Worm (Caenorhabditis elegans): ENCODE results near the gene R13D11.4.

R13D11.4 gene

ce11 chrV:778339-778738 lies 32.3 kb upstream of the R13D11.4 start, which contains the start of gene srbc-59:
Gene srbc-59 (plus strand): TSS chrV:778639.
- TF ChIP-seq lin-39 (tag; optimal IDR thresholded peaks at IDR 0.05) (no peak), jun-1 (tag; optimal IDR thresholded peaks at IDR 0.05) (no peak), mml-1 (tag; optimal IDR thresholded peaks at IDR 0.05) (no peak), nhr-76 (tag; optimal IDR thresholded peaks at IDR 0.05) (no peak), unc-62 (GFP tag; optimal IDR thresholded peaks at IDR 0.05) (no peak), nhr-77 (tag; optimal IDR thresholded peaks at IDR 0.05) (no peak), ceh-16 (tag; optimal IDR thresholded peaks at IDR 0.05) (no peak), elt-3 (tag; optimal IDR thresholded peaks at IDR 0.05) (no peak), nhr-28 (tag; optimal IDR thresholded peaks at IDR 0.05) (no peak), nhr-67 (tag; optimal IDR thresholded peaks at IDR 0.05) (no peak), sea-2 (GFP tag; optimal IDR thresholded peaks at IDR 0.05) (no peak), hmg-11 (tag; optimal IDR thresholded peaks at IDR 0.05) (no peak), ceh-28 (tag; optimal IDR thresholded peaks at IDR 0.05) (no peak), nhr-237 (tag; optimal IDR thresholded peaks at IDR 0.05) (no peak), nhr-25 (tag; optimal IDR thresholded peaks at IDR 0.05) (no peak), fkh-10 (GFP tag; optimal IDR thresholded peaks at IDR 0.05) (no peak), egl-5 (tag; optimal IDR thresholded peaks at IDR 0.05) (no peak), ama-1 (optimal IDR thresholded peaks at IDR 0.05) (no peak), nhr-23 (tag; optimal IDR thresholded peaks at IDR 0.05) (no peak)

DNA sequence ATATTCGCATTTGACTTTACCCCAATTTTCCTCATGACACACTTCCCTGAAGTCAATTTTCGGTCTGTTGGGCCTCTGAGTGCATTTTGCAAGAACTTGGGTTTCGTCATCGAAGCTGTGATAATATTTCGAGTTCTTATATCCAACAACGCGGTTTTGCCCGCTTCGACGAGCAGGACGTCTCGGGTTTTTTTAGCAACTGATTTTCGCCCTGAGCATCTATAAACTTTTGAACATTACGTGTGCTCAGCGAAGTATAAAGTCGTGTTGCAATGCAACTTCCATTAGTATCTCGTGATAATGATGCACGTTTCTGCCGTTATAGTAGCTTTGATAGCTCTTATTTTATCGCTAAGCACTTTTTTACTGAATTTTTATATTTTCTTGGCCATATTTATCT lies 30.6 kb upstream of the R13D11.4 start, which contains the start of gene srbc-60:
Gene srbc-60, plus strand, starts transcription at position 301 of the 400 bp plus-strand sequence.
- no peak for TF ChIP-seq egl-27 (tag; optimal IDR thresholded peaks at IDR 0.05)
- TF ChIP-seq daf-12 (tag; optimal IDR thresholded peaks at IDR 0.05): no peak
- TF ChIP-seq skn-1 (tag; optimal IDR thresholded peaks at IDR 0.05): no peak
- TF ChIP-seq ztf-11 (tag; optimal IDR thresholded peaks at IDR 0.05): no peak
- TF ChIP-seq nhr-77 (tag; optimal IDR thresholded peaks at IDR 0.05): no peak
- no peak for TF ChIP-seq nhr-25 (tag; optimal IDR thresholded peaks at IDR 0.05)
- no peak for TF ChIP-seq nhr-11 (tag; optimal IDR thresholded peaks at IDR 0.05)
- no peak for TF ChIP-seq tbx-2 (tag; optimal IDR thresholded peaks at IDR 0.05)
- no peak for TF ChIP-seq nhr-43 (tag; optimal IDR thresholded peaks at IDR 0.05; ENCODE audit: poor library complexity, severe bottlenecking)
- no peak for TF ChIP-seq nhr-76 (tag; optimal IDR thresholded peaks at IDR 0.05)
- no peak for TF ChIP-seq sea-2 (GFP tag; optimal IDR thresholded peaks at IDR 0.05)
- TF ChIP-seq nfya-1 (tag; optimal IDR thresholded peaks at IDR 0.05; ENCODE audit: insufficient read depth): no peak
- TF ChIP-seq mdl-1 (tag; optimal IDR thresholded peaks at IDR 0.05): no peak
- TF ChIP-seq ZK546.5 (tag; optimal IDR thresholded peaks at IDR 0.05): no peak
- TF ChIP-seq pha-4 (tag; optimal IDR thresholded peaks at IDR 0.05): no peak

DNA sequence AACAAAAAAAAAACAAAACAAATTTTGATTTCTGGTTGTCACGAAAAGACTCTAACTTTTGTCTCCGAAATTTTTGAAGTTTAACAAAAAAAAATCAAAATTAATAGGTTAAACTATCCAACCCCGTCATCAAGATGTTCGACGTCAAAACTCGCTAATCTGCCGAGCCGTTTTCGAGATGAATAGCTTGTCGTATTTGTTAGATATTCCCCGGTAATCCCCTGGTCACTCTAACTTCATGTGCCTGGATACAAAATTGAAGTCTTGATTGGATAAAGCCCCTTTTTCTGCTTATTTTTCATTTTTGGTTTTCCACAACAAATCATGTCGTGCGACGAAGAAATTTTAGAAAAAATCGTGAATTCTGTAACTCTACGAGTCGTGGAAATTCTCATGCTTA lies 28.2 kb upstream of the R13D11.4 start, which contains the start of gene srab-16:
Gene srab-16, plus strand, starts transcription at position 301 of the 400 bp plus-strand sequence.
- TF ChIP-seq egl-27 (tag; optimal IDR thresholded peaks at IDR 0.05) (no peak), nhr-23 (tag; optimal IDR thresholded peaks at IDR 0.05) (no peak), elt-2 (tag; optimal IDR thresholded peaks at IDR 0.05) (no peak), daf-12 (tag; optimal IDR thresholded peaks at IDR 0.05) (no peak), aly-2 (tag; optimal IDR thresholded peaks at IDR 0.05) (no peak), fkh-2 (tag; optimal IDR thresholded peaks at IDR 0.05) (no peak), nhr-28 (tag; optimal IDR thresholded peaks at IDR 0.05) (no peak), tbx-2 (tag; optimal IDR thresholded peaks at IDR 0.05) (no peak), nhr-43 (tag; optimal IDR thresholded peaks at IDR 0.05; ENCODE audit: poor library complexity, severe bottlenecking) (no peak), ama-1 (optimal IDR thresholded peaks at IDR 0.05) (no peak), snpc-4 (tag; optimal IDR thresholded peaks at IDR 0.05) (no peak), elt-1 (tag; optimal IDR thresholded peaks at IDR 0.05) (no peak), jun-1 (tag; optimal IDR thresholded peaks at IDR 0.05) (no peak), nfya-1 (tag; optimal IDR thresholded peaks at IDR 0.05; ENCODE audit: insufficient read depth) (no peak), eor-1 (tag; optimal IDR thresholded peaks at IDR 0.05) (no peak), nhr-12 (tag; optimal IDR thresholded peaks at IDR 0.05) (no peak)

- TF ChIP-seq pqm-1 (tag; optimal IDR thresholded peaks at IDR 0.05) (no peak), nhr-12 (tag; optimal IDR thresholded peaks at IDR 0.05) (no peak), nhr-76 (tag; optimal IDR thresholded peaks at IDR 0.05) (no peak), nhr-23 (tag; optimal IDR thresholded peaks at IDR 0.05) (no peak), R02D3.7 (tag; optimal IDR thresholded peaks at IDR 0.05) (no peak), nfya-1 (tag; optimal IDR thresholded peaks at IDR 0.05; ENCODE audit: insufficient read depth) (no peak), zag-1 (tag; optimal IDR thresholded peaks at IDR 0.05) (no peak), elt-2 (tag; optimal IDR thresholded peaks at IDR 0.05) (no peak), lsy-12 (tag; optimal IDR thresholded peaks at IDR 0.05) (no peak), lin-39 (tag; optimal IDR thresholded peaks at IDR 0.05) (no peak), elt-1 (tag; optimal IDR thresholded peaks at IDR 0.05) (no peak), lin-15B (tag; optimal IDR thresholded peaks at IDR 0.05) (no peak)
These were observed 16.5 kb upstream of the R13D11.4 start for ce11 chrV:794092-794491.

All from whole organism, L3 larva.